Fruit fly (Drosophila melanogaster) whole organism, adult: Measurements from ENCODE around the gene CG5418.

Experiments
- CG11617 ChIP-seq: fragments of 200-800 bp; sonication (Bioruptor generic); optimal IDR thresholded peaks from 2 replicates; lab custom pipeline; 2017; ENCODE audit warnings: mild to moderate bottlenecking, missing biosample characterization, missing genetic modification reagents, missing genetic modification characterization
- CG12768 ChIP-seq: fragments of 200-800 bp; sonication (Bioruptor generic); optimal IDR thresholded peaks from 2 replicates; lab custom pipeline; 2017; ENCODE audit warnings: missing biosample characterization, missing genetic modification characterization, mild to moderate bottlenecking, moderate library complexity, missing genetic modification reagents
- CG14711 ChIP-seq: fragments of 200-800 bp; sonication (Bioruptor generic); optimal IDR thresholded peaks from 2 replicates; lab custom pipeline; 2018; ENCODE audit warnings: missing biosample characterization, mild to moderate bottlenecking, missing genetic modification characterization, moderate library complexity
- CG1620 ChIP-seq: fragments of 200-800 bp; sonication (Bioruptor generic); optimal IDR thresholded peaks from 2 replicates; lab custom pipeline; 2016; ENCODE audit warnings: missing biosample characterization, missing genetic modification characterization
- CG33017 ChIP-seq: fragments of 200-800 bp; sonication (Bioruptor generic); optimal IDR thresholded peaks from 2 replicates; lab custom pipeline; 2018; ENCODE audit warnings: missing biosample characterization, mild to moderate bottlenecking, missing genetic modification characterization, moderate library complexity
- CG5204 ChIP-seq: fragments of 200-800 bp; sonication (Bioruptor generic); optimal IDR thresholded peaks from 2 replicates; lab custom pipeline; 2016; ENCODE audit warnings: missing biosample characterization, missing genetic modification characterization
- CG7045 ChIP-seq: fragments of 200-800 bp; sonication (Bioruptor generic); optimal IDR thresholded peaks from 2 replicates; lab custom pipeline; 2017; ENCODE audit warnings: missing biosample characterization, mild to moderate bottlenecking, missing genetic modification characterization
- CG7101 ChIP-seq: fragments of 200-800 bp; sonication (Bioruptor generic); optimal IDR thresholded peaks from 2 replicates; lab custom pipeline; 2018; ENCODE audit warnings: missing biosample characterization, mild to moderate bottlenecking, missing genetic modification characterization, moderate library complexity
- Clk ChIP-seq: fragments of 200-800 bp; sonication (Bioruptor generic); optimal IDR thresholded peaks from 2 replicates; lab custom pipeline; 2017; ENCODE audit warnings: missing biosample characterization, missing genetic modification characterization
- Crg-1 ChIP-seq: fragments of 200-800 bp; sonication (Bioruptor generic); optimal IDR thresholded peaks from 2 replicates; lab custom pipeline; 2016; ENCODE audit warnings: missing biosample characterization, missing genetic modification characterization
- Hr96 ChIP-seq: fragments of 200-800 bp; sonication (Bioruptor generic); optimal IDR thresholded peaks from 2 replicates; lab custom pipeline; 2016; ENCODE audit warnings: missing biosample characterization, missing genetic modification characterization
- Mnt ChIP-seq: fragments of 200-800 bp; sonication (Bioruptor generic); optimal IDR thresholded peaks from 2 replicates; lab custom pipeline; 2016; ENCODE audit warnings: missing biosample characterization, mild to moderate bottlenecking, missing genetic modification characterization
- bab1 ChIP-seq: fragments of 200-800 bp; sonication (Bioruptor generic); optimal IDR thresholded peaks from 3 replicates; lab custom pipeline; 2019; ENCODE audit warnings: missing biosample characterization, mild to moderate bottlenecking, missing genetic modification characterization, moderate library complexity
- cic ChIP-seq: fragments of 200-800 bp; sonication (Bioruptor generic); optimal IDR thresholded peaks from 2 replicates; lab custom pipeline; 2017; ENCODE audit warnings: missing biosample characterization, mild to moderate bottlenecking, missing genetic modification characterization, moderate library complexity
- cnc ChIP-seq, 2 experiments: fragments of >200 bp; optimal IDR thresholded peaks; 2 replicates each; lab custom pipeline; 2017
- kay ChIP-seq: fragments of 200-800 bp; sonication (Bioruptor generic); peaks from one replicate; lab custom pipeline; 2016; ENCODE audit warnings: missing biosample characterization, missing genetic modification characterization, borderline replicate concordance
- ovo ChIP-seq: fragments of 200-800 bp; sonication (Bioruptor generic); optimal IDR thresholded peaks from 2 replicates; lab custom pipeline; 2016; ENCODE audit warnings: missing biosample characterization, missing genetic modification characterization
- pad ChIP-seq: fragments of 200-800 bp; sonication (Bioruptor generic); optimal IDR thresholded peaks from 3 replicates; lab custom pipeline; 2017; ENCODE audit warnings: missing biosample characterization, missing genetic modification characterization, mild to moderate bottlenecking, moderate library complexity, missing genetic modification reagents
- tj ChIP-seq: fragments of 200-800 bp; sonication (Bioruptor generic); optimal IDR thresholded peaks from 3 replicates; lab custom pipeline; 2017; ENCODE audit warnings: missing biosample characterization, mild to moderate bottlenecking, missing genetic modification characterization, moderate library complexity

Gene CG5418

dm6 chr2L:12471937-12472336 is 18.9 kb upstream of the CG5418 start:
- TF ChIP-seq CG12768 (no peak), ovo (GFP tag; lab: Kevin White, UChicago) (no peak), CG7045 (GFP tag; lab: Kevin White, UChicago) (no peak)

- TF ChIP-seq CG11617 (no peak), ovo (GFP tag; lab: Kevin White, UChicago) (no peak), Hr96 (no peak), Crg-1 (GFP tag; lab: Kevin White, UChicago) (no peak), bab1 (GFP tag; lab: Kevin White, UChicago) (no peak), pad (GFP tag; lab: Kevin White, UChicago) (no peak), CG12768 (no peak), cic (GFP tag; lab: Kevin White, UChicago) (no peak)
These were observed 16.2 kb upstream of the CG5418 start for dm6 chr2L:12469235-12469634.

- TF ChIP-seq Crg-1 (GFP tag; lab: Kevin White, UChicago) (no peak), CG11617 (no peak), tj (GFP tag; lab: Kevin White, UChicago) (no peak), Mnt (GFP tag; lab: Kevin White, UChicago) (no peak)
These were observed 15.8 kb upstream of the CG5418 start for dm6 chr2L:12468813-12469212.

dm6 chr2L:12467673-12468072 is 14.6 kb upstream of the CG5418 start:
- peak; percentile 13 for TF ChIP-seq CG14711 (tag; lab: Kevin White, UChicago)
- no peak for TF ChIP-seq Hr96
- TF ChIP-seq CG33017 (tag; lab: Kevin White, UChicago) = peak; percentile 33
- TF ChIP-seq cic (GFP tag; lab: Kevin White, UChicago) = peak; percentile 17
- peak; percentile 12 for TF ChIP-seq CG7101
- peak; percentile 19 for TF ChIP-seq tj (GFP tag; lab: Kevin White, UChicago)

dm6 chr2L:12466506-12467043 is 13.5 kb upstream of the CG5418 start:
- TF ChIP-seq ovo (GFP tag; lab: Kevin White, UChicago) = no peak
- no peak for TF ChIP-seq CG7101
- TF ChIP-seq CG5204 (GFP tag; lab: Kevin White, UChicago) = no peak
- no peak for TF ChIP-seq kay (GFP tag; lab: Kevin White, UChicago)
- no peak for TF ChIP-seq CG33017 (tag; lab: Kevin White, UChicago)
- TF ChIP-seq tj (GFP tag; lab: Kevin White, UChicago) = no peak
- TF ChIP-seq cic (GFP tag; lab: Kevin White, UChicago) = no peak
- no peak for TF ChIP-seq Mnt (GFP tag; lab: Kevin White, UChicago)

dm6 chr2L:12465164-12466011 is 12.3 kb upstream of the CG5418 start:
- TF ChIP-seq CG7101 = no peak
- TF ChIP-seq kay (GFP tag; lab: Kevin White, UChicago) = peak; percentile 29
- no peak for TF ChIP-seq CG5204 (GFP tag; lab: Kevin White, UChicago)
- no peak for TF ChIP-seq CG12768
- peak; percentile 1 for TF ChIP-seq cic (GFP tag; lab: Kevin White, UChicago)

- TF ChIP-seq CG14711 (tag; lab: Kevin White, UChicago) = no peak
- TF ChIP-seq CG12768 = peak; percentile 57
- peak; percentile 74 for TF ChIP-seq cic (GFP tag; lab: Kevin White, UChicago)
- no peak for TF ChIP-seq cnc (optimal IDR thresholded peaks at IDR 0.05; lab: Kevin White, UChicago)
- TF ChIP-seq Mnt (GFP tag; lab: Kevin White, UChicago) = peak; percentile 55
- TF ChIP-seq bab1 (GFP tag; lab: Kevin White, UChicago) = no peak
- no peak for TF ChIP-seq CG5204 (GFP tag; lab: Kevin White, UChicago)
- peak; percentile 43 for TF ChIP-seq tj (GFP tag; lab: Kevin White, UChicago)
These were observed 11.0 kb upstream of the CG5418 start for dm6 chr2L:12464065-12464464.

dm6 chr2L:12463037-12463436 is 10.0 kb upstream of the CG5418 start:
- TF ChIP-seq ovo (GFP tag; lab: Kevin White, UChicago) (peak; percentile 51), Mnt (GFP tag; lab: Kevin White, UChicago) (peak; percentile 41), CG33017 (tag; lab: Kevin White, UChicago) (peak; percentile 24), CG7101 (peak; percentile 53), CG5204 (GFP tag; lab: Kevin White, UChicago) (no peak), Crg-1 (GFP tag; lab: Kevin White, UChicago) (peak; percentile 26), tj (GFP tag; lab: Kevin White, UChicago) (no peak), CG1620 (no peak), cic (GFP tag; lab: Kevin White, UChicago) (peak; percentile 65), CG11617 (peak; percentile 10), CG14711 (tag; lab: Kevin White, UChicago) (peak; percentile 42), pad (GFP tag; lab: Kevin White, UChicago) (peak; percentile 33), CG7045 (GFP tag; lab: Kevin White, UChicago) (no peak), Clk (GFP tag; lab: Kevin White, UChicago) (no peak), Hr96 (no peak), bab1 (GFP tag; lab: Kevin White, UChicago) (no peak)
